Worm (Caenorhabditis elegans): ENCODE data around the gene fbxb-22.

fbxb-22 gene

ce11 chrIII:11916260-11916659, 32.7 kb upstream of the fbxb-22 start:
- TF ChIP-seq lin-39 (tag; optimal IDR thresholded peaks at IDR 0.05) (no peak), ceh-9 (tag; optimal IDR thresholded peaks at IDR 0.05) (no peak), ceh-82 (tag; optimal IDR thresholded peaks at IDR 0.05) (no peak), nhr-67 (tag; optimal IDR thresholded peaks at IDR 0.05) (no peak), pha-4 (tag; optimal IDR thresholded peaks at IDR 0.05) (no peak), aly-2 (tag; optimal IDR thresholded peaks at IDR 0.05) (no peak), ztf-11 (tag; optimal IDR thresholded peaks at IDR 0.05) (no peak), sea-2 (GFP tag; optimal IDR thresholded peaks at IDR 0.05) (no peak)

- TF ChIP-seq pha-4 (tag; optimal IDR thresholded peaks at IDR 0.05) (peak; percentile 6), lin-15B (tag; optimal IDR thresholded peaks at IDR 0.05) (peak; percentile 33), hmg-11 (tag; optimal IDR thresholded peaks at IDR 0.05) (peak; percentile 24), nhr-11 (tag; optimal IDR thresholded peaks at IDR 0.05) (no peak), snpc-4 (tag; optimal IDR thresholded peaks at IDR 0.05) (no peak), nfya-1 (tag; optimal IDR thresholded peaks at IDR 0.05; ENCODE audit: insufficient read depth) (peak; percentile 54), elt-2 (tag; optimal IDR thresholded peaks at IDR 0.05) (no peak), pqm-1 (tag; optimal IDR thresholded peaks at IDR 0.05) (no peak), eor-1 (tag; optimal IDR thresholded peaks at IDR 0.05) (no peak), ama-1 (optimal IDR thresholded peaks at IDR 0.05) (no peak)
Observed at ce11 chrIII:11915666-11916065, 32.1 kb upstream of the fbxb-22 start, which contains the start of the genes ndab-1 and npp-16. TSS of gene ndab-1 (minus strand) at chrIII:11915712. TSS of gene npp-16 (plus strand) at chrIII:11915928.

DNA sequence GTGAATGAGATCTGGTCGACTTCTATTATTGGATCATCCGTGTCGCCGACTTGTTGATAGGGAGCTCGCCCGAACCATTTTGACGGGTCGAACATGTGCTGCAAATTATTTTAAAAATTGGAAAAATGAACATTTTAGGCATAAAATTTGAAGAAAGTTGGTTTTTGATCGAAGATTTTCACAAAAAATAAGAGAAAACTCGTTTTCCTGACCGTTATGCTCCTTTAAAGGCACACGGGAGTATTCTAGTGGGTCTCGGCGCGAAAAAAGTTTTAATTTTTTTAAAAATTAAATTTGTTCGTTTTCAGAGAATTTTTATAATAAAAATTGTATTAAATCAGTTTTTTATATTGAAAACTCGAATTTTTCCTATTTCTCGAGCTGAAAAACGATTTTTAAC, 30.7 kb upstream of the fbxb-22 start, which contains the start of gene Y56A3A.16:
Gene Y56A3A.16 (minus strand): TSS at position 101 of the 400 bp plus-strand sequence.
- TF ChIP-seq ZK546.5 (tag; optimal IDR thresholded peaks at IDR 0.05) (no peak), fkh-10 (GFP tag; optimal IDR thresholded peaks at IDR 0.05) (no peak), ceh-9 (tag; optimal IDR thresholded peaks at IDR 0.05) (no peak), jun-1 (tag; optimal IDR thresholded peaks at IDR 0.05) (no peak), hmg-11 (tag; optimal IDR thresholded peaks at IDR 0.05) (no peak), nhr-76 (tag; optimal IDR thresholded peaks at IDR 0.05) (no peak), ceh-16 (tag; optimal IDR thresholded peaks at IDR 0.05) (no peak), R02D3.7 (tag; optimal IDR thresholded peaks at IDR 0.05) (no peak), nhr-25 (tag; optimal IDR thresholded peaks at IDR 0.05) (no peak), elt-1 (tag; optimal IDR thresholded peaks at IDR 0.05) (no peak), elt-3 (tag; optimal IDR thresholded peaks at IDR 0.05) (no peak), lin-39 (tag; optimal IDR thresholded peaks at IDR 0.05) (no peak), skn-1 (tag; optimal IDR thresholded peaks at IDR 0.05) (no peak), mdl-1 (tag; optimal IDR thresholded peaks at IDR 0.05) (no peak), unc-39 (tag; optimal IDR thresholded peaks at IDR 0.05) (no peak)

DNA sequence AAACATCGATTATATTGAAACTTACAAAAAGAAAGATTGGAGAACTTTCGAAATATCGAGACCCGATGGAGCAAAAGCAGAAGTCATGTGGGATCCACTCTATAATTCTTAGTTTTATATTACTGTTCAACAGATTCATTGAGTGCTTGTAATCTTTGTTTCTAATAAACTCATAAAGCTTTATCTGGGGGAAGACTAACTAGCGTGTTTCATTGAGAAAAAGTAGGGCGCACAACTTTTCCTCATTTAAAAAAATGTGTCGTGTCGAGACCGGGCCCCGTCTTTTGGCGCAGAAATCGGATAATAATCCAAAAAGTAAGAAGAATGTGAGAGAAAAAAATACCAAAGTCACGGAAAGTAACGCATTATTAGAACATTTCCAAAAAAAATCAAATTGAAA, 26.2 kb upstream of the fbxb-22 start, which contains the start of gene faah-4:
Gene faah-4 (minus strand): TSS at position 101 of the 400 bp plus-strand sequence.
- TF ChIP-seq zag-1 (tag; optimal IDR thresholded peaks at IDR 0.05) (no peak), fkh-2 (tag; optimal IDR thresholded peaks at IDR 0.05) (no peak), ceh-82 (tag; optimal IDR thresholded peaks at IDR 0.05) (no peak), unc-62 (GFP tag; optimal IDR thresholded peaks at IDR 0.05) (no peak)

- no peak for TF ChIP-seq hmg-11 (tag; optimal IDR thresholded peaks at IDR 0.05)
- TF ChIP-seq nhr-25 (tag; optimal IDR thresholded peaks at IDR 0.05), result no peak
- TF ChIP-seq nhr-23 (tag; optimal IDR thresholded peaks at IDR 0.05), result no peak
- TF ChIP-seq elt-1 (tag; optimal IDR thresholded peaks at IDR 0.05), result no peak
- no peak for TF ChIP-seq ceh-16 (tag; optimal IDR thresholded peaks at IDR 0.05)
- no peak for TF ChIP-seq nhr-67 (tag; optimal IDR thresholded peaks at IDR 0.05)
- TF ChIP-seq eor-1 (tag; optimal IDR thresholded peaks at IDR 0.05), result no peak
- TF ChIP-seq nhr-77 (tag; optimal IDR thresholded peaks at IDR 0.05), result no peak
- TF ChIP-seq ceh-9 (tag; optimal IDR thresholded peaks at IDR 0.05), result no peak
- TF ChIP-seq lin-15B (tag; optimal IDR thresholded peaks at IDR 0.05), result no peak
- no peak for TF ChIP-seq nhr-12 (tag; optimal IDR thresholded peaks at IDR 0.05)
Observed at ce11 chrIII:11908660-11909059, 25.1 kb upstream of the fbxb-22 start, which contains the start of gene fbxb-24. TSS of gene fbxb-24 (plus strand) at chrIII:11908960.

All from whole organism, L3 larva.